Worm (Caenorhabditis elegans) whole organism, late embryonic: ENCODE data around the gene sipa-1.

Experiments used
- T23F11.4 ChIP-seq: fragments of 200-800 bp; sonication (Bioruptor generic); optimal IDR thresholded peaks from 2 replicates; lab custom pipeline; 2018; ENCODE audit warnings: mild to moderate bottlenecking, missing genetic modification characterization, missing compliant biosample characterization
- ceh-31 ChIP-seq: sonication (generic microtip); optimal IDR thresholded peaks from 2 replicates; lab custom pipeline; 2016; ENCODE audit warnings: missing genetic modification characterization, missing compliant biosample characterization
- npax-4 ChIP-seq: sonication (generic microtip); optimal IDR thresholded peaks from 2 replicates; lab custom pipeline; 2016; ENCODE audit warnings: missing genetic modification characterization, missing compliant biosample characterization
- sdc-2 ChIP-seq: sonication (generic microtip); optimal IDR thresholded peaks from 2 replicates; lab custom pipeline; 2016; ENCODE audit warnings: missing genotype, missing genetic modification characterization, missing compliant biosample characterization
- unc-55 ChIP-seq: sonication (generic microtip); optimal IDR thresholded peaks from 2 replicates; lab custom pipeline; 2017; ENCODE audit warnings: missing biosample characterization, missing genetic modification reagents, missing genetic modification characterization

ce11 chrV:11593427-11593826 is 43.7 kb downstream of the sipa-1 start, which contains the start of gene srx-80:
- TF ChIP-seq T23F11.4 (GFP tag; lab: Kevin White, UChicago) (no peak), ceh-31 (tag; lab: Kevin White, UChicago) (no peak), sdc-2 (tag; lab: Kevin White, UChicago) (no peak), npax-4 (no peak), unc-55 (GFP tag; lab: Kevin White, UChicago) (no peak)
